Worm (Caenorhabditis elegans) whole organism, young adult: ENCODE data around the gene lpr-6.

ENCODE experiments used
- B0019.2 ChIP-seq: fragments of 200-800 bp; sonication (Bioruptor generic); conservative IDR thresholded peaks from 2 replicates; pipeline ENCODE4 v1.3.6; 2022; ENCODE audit warnings: missing genetic modification reagents, missing genetic modification characterization, missing compliant biosample characterization
- B0035.1 ChIP-seq: sonication (generic microtip); optimal IDR thresholded peaks from 2 replicates; lab custom pipeline; 2016; ENCODE audit warnings: missing genetic modification characterization, mild to moderate bottlenecking, missing compliant biosample characterization, missing genotype, missing genetic modification reagents
- B0261.1 ChIP-seq: sonication (generic microtip); optimal IDR thresholded peaks from 2 replicates; lab custom pipeline; 2016; ENCODE audit warnings: mild to moderate bottlenecking, missing genetic modification characterization, moderate library complexity, missing compliant biosample characterization
- C17E4.6 ChIP-seq: fragments of 200-800 bp; sonication (Bioruptor generic); IDR thresholded peaks from 2 replicates; pipeline ENCODE4 v1.3.6; 2022; ENCODE audit warnings: missing genetic modification reagents, missing genetic modification characterization, missing compliant biosample characterization
- F22D6.2 ChIP-seq: sonication (generic microtip); optimal IDR thresholded peaks from 2 replicates; lab custom pipeline; 2016; ENCODE audit warnings: mild to moderate bottlenecking, missing genetic modification characterization, missing compliant biosample characterization
- F39B2.1 ChIP-seq: fragments of 200-800 bp; sonication (Bioruptor generic); IDR thresholded peaks from 2 replicates; pipeline ENCODE4 v1.3.6; 2022; ENCODE audit warnings: missing genetic modification reagents, missing genetic modification characterization, missing compliant biosample characterization
- F49E8.2 ChIP-seq: sonication (generic microtip); optimal IDR thresholded peaks from 3 replicates; lab custom pipeline; 2017; ENCODE audit warnings: missing genetic modification characterization, mild to moderate bottlenecking, missing compliant biosample characterization, antibody characterized with exemption, moderate library complexity; ENCODE audit not compliant: insufficient read depth
- F52B5.7 ChIP-seq: sonication (generic microtip); optimal IDR thresholded peaks from 2 replicates; lab custom pipeline; 2016; ENCODE audit warnings: mild to moderate bottlenecking, missing genetic modification characterization, missing compliant biosample characterization
- F55B11.4 ChIP-seq: sonication (generic microtip); optimal IDR thresholded peaks from 2 replicates; lab custom pipeline; 2016; ENCODE audit warnings: missing compliant biosample characterization, missing genetic modification characterization, borderline replicate concordance; ENCODE audit not compliant: insufficient read depth
- F57C9.4 ChIP-seq: sonication (generic microtip); optimal IDR thresholded peaks from 2 replicates; lab custom pipeline; 2017; ENCODE audit warnings: mild to moderate bottlenecking, missing genetic modification characterization, missing compliant biosample characterization
- T07F8.4 ChIP-seq: sonication (generic microtip); optimal IDR thresholded peaks from 2 replicates; lab custom pipeline; 2016; ENCODE audit warnings: mild to moderate bottlenecking, missing genetic modification characterization, moderate library complexity, missing compliant biosample characterization
- T26A5.8 ChIP-seq: sonication (generic microtip); optimal IDR thresholded peaks from 2 replicates; lab custom pipeline; 2016; ENCODE audit warnings: missing genetic modification characterization, missing compliant biosample characterization
- Y56A3A.18 ChIP-seq: fragments of 200-800 bp; sonication (Bioruptor generic); IDR thresholded peaks from 2 replicates; pipeline ENCODE4 v1.3.6; 2022; ENCODE audit warnings: missing genetic modification reagents, missing genetic modification characterization, missing compliant biosample characterization
- ama-1 ChIP-seq, 3 experiments: fragments of 150-350 bp in 1 of 3; sonication (generic microtip) in 2 of 3; optimal IDR thresholded peaks; 2 replicates each; lab custom pipeline; 2014 to 2018; ENCODE audit warnings: missing biosample characterization in 2 of 3, missing genetic modification characterization in 2 of 3, missing genetic modification reagents in 2 of 3
- aptf-3 ChIP-seq: fragments of 200-800 bp; sonication (Bioruptor generic); IDR thresholded peaks from 2 replicates; pipeline ENCODE4 v1.3.6; 2022; ENCODE audit warnings: missing genetic modification characterization, missing compliant biosample characterization
- attf-5 ChIP-seq: fragments of 200-800 bp; sonication (Bioruptor generic); optimal IDR thresholded peaks from 2 replicates; lab custom pipeline; 2018; ENCODE audit warnings: mild to moderate bottlenecking, missing genetic modification characterization, missing compliant biosample characterization
- attf-6 ChIP-seq: fragments of 200-800 bp; sonication (Bioruptor generic); IDR thresholded peaks from 2 replicates; pipeline ENCODE4 v1.3.6; 2022; ENCODE audit warnings: missing genetic modification reagents, missing genetic modification characterization, missing compliant biosample characterization
- ceh-79 ChIP-seq: sonication (generic microtip); optimal IDR thresholded peaks from 2 replicates; lab custom pipeline; 2017; ENCODE audit warnings: mild to moderate bottlenecking, missing genetic modification characterization, missing compliant biosample characterization
- ceh-91 ChIP-seq: fragments of 200-800 bp; sonication (Bioruptor generic); IDR thresholded peaks from 2 replicates; pipeline ENCODE4 v1.3.6; 2022; ENCODE audit warnings: missing genetic modification reagents, missing genetic modification characterization, missing compliant biosample characterization
- die-1 ChIP-seq: sonication (generic microtip); optimal IDR thresholded peaks from 2 replicates; lab custom pipeline; 2016; ENCODE audit warnings: missing genotype, mild to moderate bottlenecking, missing genetic modification characterization, missing compliant biosample characterization
- dox-1 ChIP-seq: fragments of 200-800 bp; sonication (Bioruptor generic); IDR thresholded peaks from 2 replicates; pipeline ENCODE4 v1.3.6; 2022; ENCODE audit warnings: missing genetic modification reagents, missing genetic modification characterization, missing compliant biosample characterization
- dpff-1 ChIP-seq: sonication (generic microtip); optimal IDR thresholded peaks from 2 replicates; lab custom pipeline; 2017; ENCODE audit warnings: mild to moderate bottlenecking, missing genetic modification characterization, missing compliant biosample characterization
- efl-1 ChIP-seq: fragments of 150-350 bp; optimal IDR thresholded peaks from 2 replicates; lab custom pipeline; 2014; ENCODE audit warnings: missing biosample characterization, missing genetic modification reagents, missing genetic modification characterization
- egl-18 ChIP-seq: fragments of 200-800 bp; sonication (Bioruptor generic); IDR thresholded peaks from 2 replicates; pipeline ENCODE4 v1.3.6; 2022; ENCODE audit warnings: missing genetic modification reagents, missing genetic modification characterization, missing compliant biosample characterization
- ets-4 ChIP-seq: fragments of 200-800 bp; sonication (Bioruptor generic); optimal IDR thresholded peaks from 2 replicates; lab custom pipeline; 2018; ENCODE audit warnings: mild to moderate bottlenecking, missing genetic modification characterization, missing compliant biosample characterization
- hlh-12 ChIP-seq: sonication (generic microtip); optimal IDR thresholded peaks from 2 replicates; lab custom pipeline; 2016; ENCODE audit warnings: missing genetic modification characterization, missing compliant biosample characterization
- hlh-26 ChIP-seq: fragments of 200-800 bp; sonication (Bioruptor generic); conservative IDR thresholded peaks from 2 replicates; pipeline ENCODE4 v1.3.6; 2022; ENCODE audit warnings: missing genetic modification reagents, missing genetic modification characterization, missing compliant biosample characterization
- hmg-20 ChIP-seq: fragments of 200-800 bp; sonication (Bioruptor generic); IDR thresholded peaks from 2 replicates; pipeline ENCODE4 v1.3.6; 2022; ENCODE audit warnings: missing genetic modification reagents, missing genetic modification characterization, missing compliant biosample characterization
- hrde-1 ChIP-seq: sonication (generic microtip); optimal IDR thresholded peaks from 2 replicates; lab custom pipeline; 2016; ENCODE audit warnings: missing genetic modification characterization, mild to moderate bottlenecking, missing compliant biosample characterization, moderate library complexity, missing genotype, missing genetic modification reagents, borderline replicate concordance
- hsf-1 ChIP-seq: fragments of 200-800 bp; sonication (Bioruptor generic); IDR thresholded peaks from 2 replicates; pipeline ENCODE4 v1.3.6; 2022; ENCODE audit warnings: missing genetic modification reagents, missing genetic modification characterization, missing compliant biosample characterization
- let-607 ChIP-seq, 2 experiments: fragments of 200-800 bp in 1 of 2; sonication (Bioruptor generic) in 1 of 2; sonication (generic microtip) in 1 of 2; optimal IDR thresholded peaks; 2 replicates each; lab custom pipeline; 2016 to 2018; ENCODE audit warnings: mild to moderate bottlenecking in 2 of 2, missing compliant biosample characterization in 2 of 2, missing genetic modification characterization in 2 of 2, moderate library complexity in 2 of 2, missing genotype in 1 of 2
- lin-40 ChIP-seq: sonication (generic microtip); optimal IDR thresholded peaks from 2 replicates; lab custom pipeline; 2016; ENCODE audit warnings: missing genetic modification characterization, mild to moderate bottlenecking, missing compliant biosample characterization, missing genotype, missing genetic modification reagents
- madf-3 ChIP-seq: fragments of 200-800 bp; sonication (Bioruptor generic); IDR thresholded peaks from 2 replicates; pipeline ENCODE4 v1.3.6; 2022; ENCODE audit warnings: missing genetic modification reagents, missing genetic modification characterization, missing compliant biosample characterization
- mcd-1 ChIP-seq: fragments of 200-800 bp; sonication (Bioruptor generic); IDR thresholded peaks from 2 replicates; pipeline ENCODE4 v1.3.6; 2022; ENCODE audit warnings: missing genetic modification reagents, missing genetic modification characterization, missing compliant biosample characterization
- mxl-1 ChIP-seq: sonication (generic microtip); optimal IDR thresholded peaks from 2 replicates; lab custom pipeline; 2016; ENCODE audit warnings: missing genetic modification characterization, missing compliant biosample characterization
- nfya-2 ChIP-seq: fragments of 200-800 bp; sonication (Bioruptor generic); IDR thresholded peaks from 2 replicates; pipeline ENCODE4 v1.3.6; 2022; ENCODE audit warnings: missing genetic modification reagents, missing genetic modification characterization, missing compliant biosample characterization
- nhr-27 ChIP-seq: fragments of 200-800 bp; sonication (Bioruptor generic); optimal IDR thresholded peaks from 2 replicates; lab custom pipeline; 2018; ENCODE audit warnings: mild to moderate bottlenecking, missing genetic modification characterization, moderate library complexity, missing compliant biosample characterization
- nhr-90 ChIP-seq: sonication (generic microtip); optimal IDR thresholded peaks from 2 replicates; lab custom pipeline; 2016; ENCODE audit warnings: missing genotype, mild to moderate bottlenecking, missing genetic modification characterization, missing compliant biosample characterization
- repo-1 ChIP-seq: sonication (generic microtip); optimal IDR thresholded peaks from 2 replicates; lab custom pipeline; 2017; ENCODE audit warnings: mild to moderate bottlenecking, missing genetic modification characterization, missing compliant biosample characterization
- sdz-38 ChIP-seq: sonication (generic microtip); optimal IDR thresholded peaks from 2 replicates; lab custom pipeline; 2016; ENCODE audit warnings: missing genotype, missing genetic modification characterization, missing compliant biosample characterization
- sptf-2 ChIP-seq: fragments of 200-800 bp; sonication (Bioruptor generic); optimal IDR thresholded peaks from 2 replicates; lab custom pipeline; 2018; ENCODE audit warnings: mild to moderate bottlenecking, missing genetic modification characterization, missing compliant biosample characterization
- tbp1 ChIP-seq: fragments of 200-800 bp; sonication (Bioruptor generic); optimal IDR thresholded peaks from 2 replicates; lab custom pipeline; 2018; ENCODE audit warnings: mild to moderate bottlenecking, missing genetic modification characterization, missing compliant biosample characterization
- unc-62 ChIP-seq: fragments of 150-350 bp; optimal IDR thresholded peaks from 2 replicates; lab custom pipeline; 2014; ENCODE audit warnings: missing biosample characterization, missing genetic modification reagents, missing genetic modification characterization
- zfh-2 ChIP-seq: fragments of 200-800 bp; sonication (Bioruptor generic); conservative IDR thresholded peaks from 2 replicates; pipeline ENCODE4 v1.3.6; 2022; ENCODE audit warnings: missing genetic modification reagents, missing genetic modification characterization, missing compliant biosample characterization
- ztf-18 ChIP-seq: sonication (generic microtip); optimal IDR thresholded peaks from 2 replicates; lab custom pipeline; 2016; ENCODE audit warnings: missing genotype, mild to moderate bottlenecking, missing genetic modification characterization, missing compliant biosample characterization
- ztf-22 ChIP-seq: fragments of 200-800 bp; sonication (Bioruptor generic); optimal IDR thresholded peaks from 2 replicates; lab custom pipeline; 2018; ENCODE audit warnings: mild to moderate bottlenecking, missing genetic modification characterization, moderate library complexity, missing compliant biosample characterization
- ztf-25 ChIP-seq: fragments of 200-800 bp; sonication (Bioruptor generic); IDR thresholded peaks from 2 replicates; pipeline ENCODE4 v1.3.6; 2022; ENCODE audit warnings: missing genetic modification reagents, missing genetic modification characterization, missing compliant biosample characterization
- ztf-26 ChIP-seq: sonication (generic microtip); optimal IDR thresholded peaks from 2 replicates; lab custom pipeline; 2017; ENCODE audit warnings: missing genetic modification characterization, missing compliant biosample characterization

The lpr-6 gene

DNA sequence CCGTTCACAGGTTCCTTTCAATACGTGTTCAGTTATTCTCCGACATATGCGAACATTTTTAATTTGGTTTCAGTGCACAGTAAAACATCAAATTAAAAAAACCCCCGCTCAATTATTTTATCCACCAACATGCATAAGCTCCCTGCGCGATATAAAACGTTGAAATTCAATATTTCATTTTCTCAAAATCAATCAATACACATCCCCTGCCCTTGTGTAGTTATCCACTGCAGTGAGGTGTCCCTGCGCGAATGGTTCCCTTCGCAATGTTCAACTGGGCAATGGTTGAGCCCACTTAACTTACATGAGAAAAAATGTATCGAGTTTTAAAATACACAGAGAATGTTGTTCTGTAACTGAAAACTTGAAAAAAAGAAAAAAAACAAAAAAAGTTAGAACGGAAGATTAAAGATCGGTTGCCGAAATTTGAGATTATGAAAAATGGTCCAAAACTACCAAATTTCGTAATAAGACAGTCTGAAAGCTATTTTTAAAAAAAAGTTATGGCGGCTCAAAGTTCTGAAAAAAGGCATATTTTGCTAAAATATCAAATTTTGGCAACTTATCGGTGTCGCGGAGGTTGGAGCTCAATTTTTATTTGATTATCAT, 34.3 kb downstream of the lpr-6 start (continued):
- TF ChIP-seq B0035.1 (peak; percentile 97), ceh-79 (peak; percentile 89), egl-18 (peak; percentile 98), ceh-91 (GFP tag; lab: Robert Waterston, UW) (peak; percentile 28; the same call in 1 of the 2 replicates), hmg-20 (GFP tag; lab: Robert Waterston, UW) (peak; percentile 97), F22D6.2 (tag; lab: Kevin White, UChicago) (peak; percentile 97), dpff-1 (peak; percentile 97), B0261.1 (peak; percentile 68), ets-4 (peak; percentile 96), dox-1 (peak; percentile 99), F39B2.1 (GFP tag; lab: Robert Waterston, UW) (peak; percentile 46; the same call in 1 of the 2 replicates), hrde-1 (peak; percentile 71), repo-1 (tag; lab: Kevin White, UChicago) (peak; percentile 100), F49E8.2 (tag; lab: Kevin White, UChicago) (no peak), aptf-3 (GFP tag; lab: Robert Waterston, UW) (0 out of 2 replicates have a peak, but pooled peaks have one; percentile 27), nhr-27 (tag; lab: Kevin White, UChicago) (peak; percentile 90), T26A5.8 (peak; percentile 72), lin-40 (tag; lab: Kevin White, UChicago) (peak; percentile 100), B0019.2 (GFP tag; lab: Robert Waterston, UW) (no peak), ama-1 (optimal IDR thresholded peaks at IDR 0.05; lab: Kevin White, UChicago) (no peak), ama-1 (GFP tag; optimal IDR thresholded peaks at IDR 0.05; lab: Kevin White, UChicago) (peak in 1 of 2 experiments; percentile 93), ztf-18 (tag; lab: Kevin White, UChicago) (peak; percentile 80), sptf-2 (GFP tag; lab: Kevin White, UChicago) (peak; percentile 81), zfh-2 (GFP tag; lab: Robert Waterston, UW) (no peak), tbp1 (GFP tag; lab: Kevin White, UChicago) (peak; percentile 82), unc-62 (GFP tag; lab: Kevin White, UChicago) (peak; percentile 78), F52B5.7 (tag; lab: Kevin White, UChicago) (peak; percentile 99), ztf-22 (peak; percentile 97), ztf-25 (GFP tag; lab: Robert Waterston, UW) (no peak), die-1 (tag; lab: Kevin White, UChicago) (peak; percentile 74), hlh-26 (no peak), attf-6 (GFP tag; lab: Robert Waterston, UW) (0 out of 2 replicates have a peak, but pooled peaks have one; percentile 13), F55B11.4 (tag; lab: Kevin White, UChicago) (no peak), nfya-2 (GFP tag; lab: Robert Waterston, UW) (no peak), C17E4.6 (peak; percentile 91), madf-3 (peak; percentile 86; the same call in 1 of the 2 replicates), nhr-90 (tag; lab: Kevin White, UChicago) (peak; percentile 95)

DNA sequence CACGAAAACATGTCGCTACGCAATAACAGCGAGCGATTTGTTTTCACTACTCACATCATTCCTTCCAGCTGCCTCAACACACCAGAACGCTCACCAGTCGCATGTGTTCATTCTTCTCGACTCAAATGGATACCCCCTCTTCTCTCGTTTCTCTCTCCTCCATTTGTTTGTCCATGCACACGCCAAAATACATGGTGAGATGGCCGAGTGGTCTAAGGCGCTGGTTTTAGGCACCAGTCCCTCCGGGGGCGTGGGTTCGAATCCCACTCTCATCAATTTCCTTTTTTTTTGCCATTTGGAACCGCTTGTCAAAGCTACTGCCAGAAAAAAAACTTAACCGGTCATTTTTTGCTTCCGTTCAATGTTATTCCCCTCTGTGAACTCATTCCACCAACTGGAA, 35.7 kb downstream of the lpr-6 start:
- TF ChIP-seq ztf-26 (tag; lab: Kevin White, UChicago) = peak; percentile 92
- TF ChIP-seq ceh-79 = peak; percentile 46
- peak; percentile 70 for TF ChIP-seq F22D6.2 (tag; lab: Kevin White, UChicago)
- TF ChIP-seq sdz-38 = no peak
- no peak for TF ChIP-seq efl-1 (GFP tag; lab: Kevin White, UChicago)
- peak; percentile 79 for TF ChIP-seq mcd-1 (GFP tag; lab: Robert Waterston, UW)
- peak; percentile 51; the same call in 1 of the 2 replicates for TF ChIP-seq attf-6 (GFP tag; lab: Robert Waterston, UW)
- TF ChIP-seq T07F8.4 (tag; lab: Kevin White, UChicago) = peak; percentile 77
- TF ChIP-seq mxl-1 (tag; lab: Kevin White, UChicago) = peak; percentile 78
- TF ChIP-seq let-607 (tag; optimal IDR thresholded peaks at IDR 0.05; lab: Kevin White, UChicago) = peak; percentile 56 to 64
- no peak for TF ChIP-seq hlh-12 (tag; lab: Kevin White, UChicago)
- peak; percentile 70; the same call in 1 of the 2 replicates for TF ChIP-seq F39B2.1 (GFP tag; lab: Robert Waterston, UW)
- no peak for TF ChIP-seq unc-62 (GFP tag; lab: Kevin White, UChicago)
- no peak for TF ChIP-seq hsf-1 (GFP tag; lab: Robert Waterston, UW)
- TF ChIP-seq Y56A3A.18 = peak; percentile 95
- TF ChIP-seq hrde-1 = peak; percentile 69
- peak; percentile 4 for TF ChIP-seq F57C9.4 (tag; lab: Kevin White, UChicago)
- peak; percentile 63 for TF ChIP-seq attf-5 (GFP tag; lab: Kevin White, UChicago)
